Worm (Caenorhabditis elegans): ENCODE results near the gene fbxa-202.

- TF ChIP-seq elt-1 (tag; optimal IDR thresholded peaks at IDR 0.05) (no peak), snpc-4 (tag; optimal IDR thresholded peaks at IDR 0.05) (no peak), unc-39 (tag; optimal IDR thresholded peaks at IDR 0.05) (no peak), ZK546.5 (tag; optimal IDR thresholded peaks at IDR 0.05) (no peak), egl-27 (tag; optimal IDR thresholded peaks at IDR 0.05) (no peak), elt-2 (tag; optimal IDR thresholded peaks at IDR 0.05) (peak; percentile 57), zag-1 (tag; optimal IDR thresholded peaks at IDR 0.05) (no peak), R02D3.7 (tag; optimal IDR thresholded peaks at IDR 0.05) (no peak), ceh-9 (tag; optimal IDR thresholded peaks at IDR 0.05) (no peak), nhr-11 (tag; optimal IDR thresholded peaks at IDR 0.05) (no peak)
These were observed 8.1 kb downstream of the fbxa-202 start for ce11 chrV:6335226-6335625.
